Worm (Caenorhabditis elegans) whole organism, L1 larva: ENCODE results near the gene sec-22.

Source experiments
- C34B4.2 ChIP-seq: sonication (generic microtip); optimal IDR thresholded peaks from 2 replicates; lab custom pipeline; 2017; ENCODE audit warnings: mild to moderate bottlenecking, missing genetic modification characterization, missing compliant biosample characterization
- F16B12.6 ChIP-seq: fragments of 150-350 bp; optimal IDR thresholded peaks from 2 replicates; lab custom pipeline; 2014; ENCODE audit warnings: missing biosample characterization, missing genetic modification characterization
- Y116A8C.19 ChIP-seq: sonication (generic microtip); optimal IDR thresholded peaks from 2 replicates; lab custom pipeline; 2016; ENCODE audit warnings: missing compliant biosample characterization, missing genetic modification characterization, borderline replicate concordance
- alr-1 ChIP-seq: fragments of 200-800 bp; sonication (Bioruptor generic); optimal IDR thresholded peaks from 2 replicates; lab custom pipeline; 2018; ENCODE audit warnings: borderline replicate concordance, mild to moderate bottlenecking, missing genetic modification characterization, missing compliant biosample characterization
- ama-1 ChIP-seq: fragments of 150-350 bp; optimal IDR thresholded peaks from 2 replicates; lab custom pipeline; 2014
- blmp-1 ChIP-seq: fragments of 150-350 bp; optimal IDR thresholded peaks from 2 replicates; lab custom pipeline; 2014; ENCODE audit warnings: missing biosample characterization, missing genetic modification characterization
- ceh-63 ChIP-seq: fragments of 200-800 bp; sonication (Bioruptor generic); optimal IDR thresholded peaks from 2 replicates; lab custom pipeline; 2018; ENCODE audit warnings: mild to moderate bottlenecking, missing genetic modification characterization, missing compliant biosample characterization
- ceh-88 ChIP-seq: fragments of 200-800 bp; sonication (Bioruptor generic); IDR thresholded peaks from 2 replicates; pipeline ENCODE4 v1.3.6; 2022; ENCODE audit warnings: missing genetic modification characterization, missing compliant biosample characterization
- ceh-90 ChIP-seq: sonication (generic microtip); optimal IDR thresholded peaks from 2 replicates; lab custom pipeline; 2016; ENCODE audit warnings: missing genetic modification characterization, missing compliant biosample characterization
- ces-1 ChIP-seq: fragments of 150-350 bp; optimal IDR thresholded peaks from 2 replicates; lab custom pipeline; 2014; ENCODE audit warnings: missing biosample characterization, missing genetic modification reagents, missing genetic modification characterization
- dpl-1 ChIP-seq, 3 experiments: fragments of 150-350 bp in 2 of 3; sonication (generic microtip) in 1 of 3; optimal IDR thresholded peaks; 2 replicates each; lab custom pipeline; 2014 to 2017; ENCODE audit warnings: missing biosample characterization in 3 of 3, missing genetic modification characterization in 3 of 3, missing genetic modification reagents in 3 of 3
- dsc-1 ChIP-seq: sonication (generic microtip); optimal IDR thresholded peaks from 2 replicates; lab custom pipeline; 2016; ENCODE audit warnings: mild to moderate bottlenecking, missing genetic modification characterization, missing compliant biosample characterization
- efl-1 ChIP-seq, 4 experiments: fragments of 150-350 bp; optimal IDR thresholded peaks in 3 of 4; peaks in 1 of 4; 1 replicate in 1 of 4; 2 replicates in 3 of 4; lab custom pipeline; 2014; ENCODE audit warnings: missing biosample characterization in 2 of 4, missing genetic modification characterization in 2 of 4, missing genetic modification reagents in 2 of 4
- egl-27 ChIP-seq, 2 experiments: fragments of 150-350 bp in 1 of 2; sonication (generic microtip); optimal IDR thresholded peaks; 3 replicates each; lab custom pipeline; 2017 to 2018; ENCODE audit warnings: missing biosample characterization in 2 of 2, missing genetic modification characterization in 2 of 2, missing genetic modification reagents in 2 of 2
- elt-2 ChIP-seq: sonication (generic microtip); optimal IDR thresholded peaks from 2 replicates; lab custom pipeline; 2016; ENCODE audit warnings: missing genetic modification characterization, mild to moderate bottlenecking, inconsistent platforms, missing compliant biosample characterization, missing genetic modification reagents
- elt-3 ChIP-seq, 6 experiments: fragments of 150-350 bp in 1 of 6; sonication (generic microtip); optimal IDR thresholded peaks; 2 replicates each; lab custom pipeline; 2017 to 2018; ENCODE audit warnings: missing biosample characterization in 6 of 6, missing genetic modification characterization in 6 of 6, inconsistent platforms in 1 of 6
- ets-5 ChIP-seq: fragments of 200-800 bp; sonication (Bioruptor generic); IDR thresholded peaks from 2 replicates; pipeline ENCODE4 v1.3.6; 2022; ENCODE audit warnings: missing genetic modification characterization, missing compliant biosample characterization
- fkh-10 ChIP-seq: sonication (generic microtip); optimal IDR thresholded peaks from 2 replicates; lab custom pipeline; 2017; ENCODE audit warnings: missing biosample characterization, missing genetic modification reagents, missing genetic modification characterization
- fkh-4 ChIP-seq: sonication (generic microtip); optimal IDR thresholded peaks from 2 replicates; lab custom pipeline; 2016; ENCODE audit warnings: missing compliant biosample characterization, missing genetic modification characterization, borderline replicate concordance
- fos-1 ChIP-seq: fragments of 150-350 bp; optimal IDR thresholded peaks from 2 replicates; lab custom pipeline; 2014; ENCODE audit warnings: missing biosample characterization, missing genetic modification characterization
- hpl-2 ChIP-seq: fragments of 150-350 bp; optimal IDR thresholded peaks from 2 replicates; lab custom pipeline; 2014; ENCODE audit warnings: missing biosample characterization, missing genetic modification reagents, missing genetic modification characterization
- irx-1 ChIP-seq: sonication (generic microtip); optimal IDR thresholded peaks from 2 replicates; lab custom pipeline; 2016; ENCODE audit warnings: missing genetic modification characterization, missing compliant biosample characterization
- jun-1 ChIP-seq: fragments of 150-350 bp; optimal IDR thresholded peaks from 2 replicates; lab custom pipeline; 2014; ENCODE audit warnings: missing biosample characterization, missing genetic modification reagents, missing genetic modification characterization
- lin-13 ChIP-seq: fragments of 150-350 bp; optimal IDR thresholded peaks from 2 replicates; lab custom pipeline; 2014; ENCODE audit warnings: missing biosample characterization, missing genetic modification reagents, missing genetic modification characterization
- lin-14 ChIP-seq: fragments of 200-800 bp; sonication (Bioruptor generic); optimal IDR thresholded peaks from 2 replicates; lab custom pipeline; 2018; ENCODE audit warnings: mild to moderate bottlenecking, missing genetic modification characterization, moderate library complexity, missing compliant biosample characterization
- lin-35 ChIP-seq, 2 experiments: fragments of 150-350 bp; optimal IDR thresholded peaks; 2 replicates each; lab custom pipeline; 2014; ENCODE audit warnings: missing biosample characterization in 2 of 2, missing genetic modification characterization in 2 of 2, missing genetic modification reagents in 2 of 2
- lin-39 ChIP-seq: fragments of 150-350 bp; optimal IDR thresholded peaks from 2 replicates; lab custom pipeline; 2014; ENCODE audit warnings: missing biosample characterization, missing genetic modification reagents, missing genetic modification characterization
- lsy-2 ChIP-seq, 2 experiments: fragments of 150-350 bp; optimal IDR thresholded peaks; 2 replicates each; lab custom pipeline; 2014; ENCODE audit warnings: missing biosample characterization in 2 of 2, missing genetic modification characterization in 2 of 2
- mdl-1 ChIP-seq, 2 experiments: fragments of 150-350 bp; optimal IDR thresholded peaks; 2 replicates each; lab custom pipeline; 2014 to 2017; ENCODE audit warnings: missing biosample characterization in 2 of 2, missing genetic modification characterization in 2 of 2, inconsistent platforms in 1 of 2
- mef-2 ChIP-seq: fragments of 150-350 bp; optimal IDR thresholded peaks from 2 replicates; lab custom pipeline; 2014; ENCODE audit warnings: missing biosample characterization, missing genetic modification characterization
- mep-1 ChIP-seq: fragments of 150-350 bp; optimal IDR thresholded peaks from 2 replicates; lab custom pipeline; 2014; ENCODE audit warnings: missing biosample characterization, missing genetic modification characterization
- nhr-11 ChIP-seq: fragments of 150-350 bp; optimal IDR thresholded peaks from 2 replicates; lab custom pipeline; 2014; ENCODE audit warnings: missing biosample characterization, missing genetic modification characterization
- nhr-19 ChIP-seq: fragments of 200-800 bp; sonication (Bioruptor generic); conservative IDR thresholded peaks from 2 replicates; pipeline ENCODE4 v1.3.6; 2022; ENCODE audit warnings: missing genetic modification characterization, missing compliant biosample characterization
- nhr-237 ChIP-seq: fragments of 150-350 bp; optimal IDR thresholded peaks from 2 replicates; lab custom pipeline; 2014; ENCODE audit warnings: missing biosample characterization, missing genetic modification characterization
- nhr-47 ChIP-seq: sonication (generic microtip); optimal IDR thresholded peaks from 2 replicates; lab custom pipeline; 2016; ENCODE audit warnings: mild to moderate bottlenecking, missing genetic modification characterization, moderate library complexity, missing compliant biosample characterization
- nhr-84 ChIP-seq: sonication (generic microtip); optimal IDR thresholded peaks from 2 replicates; lab custom pipeline; 2017; ENCODE audit warnings: missing biosample characterization, missing genetic modification characterization
- nhr-90 ChIP-seq: sonication (generic microtip); optimal IDR thresholded peaks from 2 replicates; lab custom pipeline; 2016; ENCODE audit warnings: mild to moderate bottlenecking, missing genetic modification characterization, missing compliant biosample characterization; ENCODE audit not compliant: poor library complexity
- pag-3 ChIP-seq: sonication (generic microtip); optimal IDR thresholded peaks from 2 replicates; lab custom pipeline; 2017; ENCODE audit warnings: missing genetic modification characterization, mild to moderate bottlenecking, missing compliant biosample characterization, antibody characterized with exemption, borderline replicate concordance; ENCODE audit not compliant: insufficient read depth
- pqm-1 ChIP-seq: sonication (generic microtip); optimal IDR thresholded peaks from 3 replicates; lab custom pipeline; 2017; ENCODE audit warnings: missing biosample characterization, missing genetic modification characterization
- rnt-1 ChIP-seq: sonication (generic microtip); optimal IDR thresholded peaks from 2 replicates; lab custom pipeline; 2016; ENCODE audit warnings: mild to moderate bottlenecking, missing genetic modification characterization, moderate library complexity, missing compliant biosample characterization
- skn-1 ChIP-seq: fragments of 150-350 bp; optimal IDR thresholded peaks from 2 replicates; lab custom pipeline; 2014; ENCODE audit warnings: missing biosample characterization, missing genetic modification characterization
- sox-4 ChIP-seq: sonication (generic microtip); optimal IDR thresholded peaks from 2 replicates; lab custom pipeline; 2016; ENCODE audit warnings: missing genetic modification characterization, missing compliant biosample characterization
- sptf-1 ChIP-seq: fragments of 150-350 bp; optimal IDR thresholded peaks from 2 replicates; lab custom pipeline; 2014; ENCODE audit warnings: missing biosample characterization, missing genetic modification characterization
- sup-37 ChIP-seq: fragments of 200-800 bp; sonication (Bioruptor generic); optimal IDR thresholded peaks from 2 replicates; lab custom pipeline; 2018; ENCODE audit warnings: mild to moderate bottlenecking, missing genetic modification characterization, missing compliant biosample characterization
- swsn-7 ChIP-seq: sonication (generic microtip); optimal IDR thresholded peaks from 2 replicates; lab custom pipeline; 2016; ENCODE audit warnings: missing genetic modification characterization, missing compliant biosample characterization
- unc-130 ChIP-seq: fragments of 150-350 bp; optimal IDR thresholded peaks from 2 replicates; lab custom pipeline; 2017; ENCODE audit warnings: missing biosample characterization, missing genetic modification characterization, inconsistent platforms
- unc-30 ChIP-seq: sonication (generic microtip); optimal IDR thresholded peaks from 2 replicates; lab custom pipeline; 2017; ENCODE audit warnings: missing biosample characterization, missing genetic modification characterization
- unc-86 ChIP-seq: sonication (generic microtip); optimal IDR thresholded peaks from 2 replicates; lab custom pipeline; 2016; ENCODE audit warnings: missing genetic modification characterization, missing compliant biosample characterization
- unc-98 ChIP-seq: fragments of 200-800 bp; sonication (Bioruptor generic); IDR thresholded peaks from 2 replicates; pipeline ENCODE4 v1.3.6; 2022; ENCODE audit warnings: missing genetic modification characterization, missing compliant biosample characterization
- vab-15 ChIP-seq: sonication (generic microtip); optimal IDR thresholded peaks from 2 replicates; lab custom pipeline; 2017; ENCODE audit warnings: missing genotype, mild to moderate bottlenecking, missing genetic modification characterization, missing compliant biosample characterization
- xbp-1 ChIP-seq: sonication (generic microtip); optimal IDR thresholded peaks from 2 replicates; lab custom pipeline; 2016; ENCODE audit warnings: missing genetic modification characterization, missing compliant biosample characterization
- zag-1 ChIP-seq: fragments of 150-350 bp; optimal IDR thresholded peaks from 2 replicates; lab custom pipeline; 2014; ENCODE audit warnings: missing biosample characterization, missing genetic modification characterization
- ztf-11 ChIP-seq, 2 experiments: sonication (generic microtip); optimal IDR thresholded peaks; 2 replicates each; lab custom pipeline; 2016 to 2017; ENCODE audit warnings: missing genetic modification characterization in 2 of 2, missing biosample characterization in 1 of 2, missing compliant biosample characterization in 1 of 2

sec-22 gene

DNA sequence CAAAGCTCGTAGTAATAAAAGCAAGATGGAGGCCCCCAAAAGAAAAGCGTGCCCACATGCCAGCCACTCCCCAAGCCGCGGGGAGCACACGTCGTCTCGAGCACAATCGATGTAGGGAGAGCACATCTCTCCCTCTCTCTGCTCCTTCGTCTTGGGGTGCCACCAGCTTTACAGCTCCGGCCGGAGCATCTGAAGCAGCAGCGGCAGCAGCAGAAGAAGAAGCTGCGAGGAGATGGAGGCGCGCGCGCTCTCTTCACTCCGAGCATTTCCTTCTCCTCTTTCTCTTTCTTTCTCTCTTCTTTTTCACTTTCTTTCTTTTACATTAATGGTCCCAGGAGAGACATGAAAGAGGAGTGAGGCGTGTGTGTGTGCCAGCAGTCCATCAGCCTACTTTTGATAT lies 28.7 kb downstream of the sec-22 start:
- TF ChIP-seq sup-37 (no peak), sox-4 (no peak), nhr-84 (no peak), zag-1 (no peak), egl-27 (tag; optimal IDR thresholded peaks at IDR 0.05; lab: Kevin White, UChicago) (no peak), ceh-63 (GFP tag; lab: Kevin White, UChicago) (no peak), irx-1 (tag; lab: Kevin White, UChicago) (peak; percentile 23), elt-2 (tag; lab: Kevin White, UChicago) (no peak), ces-1 (GFP tag; lab: Kevin White, UChicago) (no peak), mep-1 (tag; lab: Kevin White, UChicago) (peak; percentile 42), ets-5 (no peak), unc-98 (no peak), nhr-90 (tag; lab: Kevin White, UChicago) (no peak), nhr-47 (peak; percentile 70), alr-1 (tag; lab: Kevin White, UChicago) (no peak), nhr-19 (GFP tag; lab: Robert Waterston, UW) (peak; percentile 44), hpl-2 (GFP tag; lab: Kevin White, UChicago) (no peak), pag-3 (tag; lab: Kevin White, UChicago) (no peak), ama-1 (lab: Kevin White, UChicago) (no peak), swsn-7 (tag; lab: Kevin White, UChicago) (peak; percentile 62), C34B4.2 (tag; lab: Kevin White, UChicago) (no peak), pqm-1 (tag; lab: Kevin White, UChicago) (no peak), unc-86 (tag; lab: Kevin White, UChicago) (peak; percentile 57), lin-39 (tag; lab: Kevin White, UChicago) (no peak), fkh-4 (tag; lab: Kevin White, UChicago) (no peak), vab-15 (tag; lab: Kevin White, UChicago) (no peak), dpl-1 (GFP tag; optimal IDR thresholded peaks at IDR 0.05; lab: Kevin White, UChicago) (no peak), elt-3 (tag; optimal IDR thresholded peaks at IDR 0.05; lab: Kevin White, UChicago) (no peak), skn-1 (tag; lab: Kevin White, UChicago) (peak; percentile 86), lin-35 (GFP tag; optimal IDR thresholded peaks at IDR 0.05; lab: Kevin White, UChicago) (peak in 1 of 2 experiments; percentile 35), lsy-2 (tag; optimal IDR thresholded peaks at IDR 0.05; lab: Kevin White, UChicago) (peak in 1 of 2 experiments; percentile 49), blmp-1 (tag; lab: Kevin White, UChicago) (no peak), ceh-88 (GFP tag; lab: Robert Waterston, UW) (no peak), rnt-1 (tag; lab: Kevin White, UChicago) (peak; percentile 64), nhr-237 (no peak), sptf-1 (tag; lab: Kevin White, UChicago) (no peak), lin-14 (GFP tag; lab: Kevin White, UChicago) (peak; percentile 91), ceh-90 (tag; lab: Kevin White, UChicago) (no peak), unc-130 (no peak), fos-1 (no peak), nhr-11 (tag; lab: Kevin White, UChicago) (no peak), fkh-10 (GFP tag; lab: Kevin White, UChicago) (peak; percentile 79), Y116A8C.19 (tag; lab: Kevin White, UChicago) (no peak), mef-2 (tag; lab: Kevin White, UChicago) (peak; percentile 24), efl-1 (optimal IDR thresholded peaks at IDR 0.05; lab: Kevin White, UChicago) (peak in 1 of 2 experiments; percentile 20), efl-1 (GFP tag; optimal IDR thresholded peaks at IDR 0.05 in 1 of 2; lab: Kevin White, UChicago) (peak in 1 of 2 experiments; percentile 92), dsc-1 (tag; lab: Kevin White, UChicago) (peak; percentile 73), unc-30 (no peak), F16B12.6 (tag; lab: Kevin White, UChicago) (no peak), xbp-1 (peak; percentile 21), jun-1 (tag; lab: Kevin White, UChicago) (peak; percentile 11), mdl-1 (tag; optimal IDR thresholded peaks at IDR 0.05; lab: Kevin White, UChicago) (peak in 1 of 2 experiments; percentile 31), ztf-11 (tag; optimal IDR thresholded peaks at IDR 0.05; lab: Kevin White, UChicago) (peak in 1 of 2 experiments; percentile 17), lin-13 (GFP tag; lab: Kevin White, UChicago) (no peak)
